Fruit fly (Drosophila melanogaster) whole organism, embryonic: ENCODE measurements around the gene Sgs5bis.

Experiments used
- Abd-B ChIP-seq: fragments of 200-800 bp; sonication (Bioruptor generic); optimal IDR thresholded peaks from 2 replicates; lab custom pipeline; 2018; ENCODE audit warnings: missing biosample characterization, mild to moderate bottlenecking, missing genetic modification characterization, moderate library complexity
- Aef1 ChIP-seq: fragments of 200-800 bp; sonication (Bioruptor generic); IDR thresholded peaks from 3 replicates; pipeline ENCODE4 v1.3.6; 2022; ENCODE audit warnings: missing biosample characterization, missing genetic modification characterization
- Blimp-1 ChIP-seq: fragments of 200-800 bp; sonication (Bioruptor generic); optimal IDR thresholded peaks from 3 replicates; lab custom pipeline; 2018; ENCODE audit warnings: missing biosample characterization, missing genetic modification characterization, mild to moderate bottlenecking, moderate library complexity, missing genetic modification reagents
- CG10209 ChIP-seq: fragments of 200-800 bp; sonication (Bioruptor generic); optimal IDR thresholded peaks from 3 replicates; lab custom pipeline; 2017; ENCODE audit warnings: missing biosample characterization, mild to moderate bottlenecking, missing genetic modification characterization, missing genetic modification reagents
- CG10366 ChIP-seq: fragments of 200-800 bp; sonication (Bioruptor generic); IDR thresholded peaks from 2 replicates; pipeline ENCODE4 v1.3.6; 2022; ENCODE audit warnings: missing biosample characterization, missing genetic modification characterization
- CG10565 ChIP-seq: fragments of 200-800 bp; sonication (Bioruptor generic); optimal IDR thresholded peaks from 3 replicates; lab custom pipeline; 2016; ENCODE audit warnings: missing biosample characterization, mild to moderate bottlenecking, missing genetic modification characterization
- CG1233 ChIP-seq: fragments of 200-800 bp; sonication (Bioruptor generic); optimal IDR thresholded peaks from 4 replicates; lab custom pipeline; 2018; ENCODE audit warnings: missing biosample characterization, mild to moderate bottlenecking, missing genetic modification characterization
- CG14050 ChIP-seq: fragments of 200-800 bp; sonication (Bioruptor generic); IDR thresholded peaks from 3 replicates; pipeline ENCODE4 v1.3.6; 2022; ENCODE audit warnings: missing biosample characterization, missing genetic modification characterization
- CG14860 ChIP-seq: fragments of 200-800 bp; sonication (Bioruptor generic); IDR thresholded peaks from 3 replicates; pipeline ENCODE4 v1.3.6; 2022; ENCODE audit warnings: missing biosample characterization, missing genetic modification characterization; ENCODE audit not compliant: partially characterized antibody
- CG15514 ChIP-seq: fragments of 200-800 bp; sonication (Bioruptor generic); optimal IDR thresholded peaks from 3 replicates; lab custom pipeline; 2017; ENCODE audit warnings: missing biosample characterization, missing genetic modification characterization, mild to moderate bottlenecking, moderate library complexity, missing genetic modification reagents
- CG17359 ChIP-seq: fragments of 200-800 bp; sonication (Bioruptor generic); optimal IDR thresholded peaks from 3 replicates; lab custom pipeline; 2018; ENCODE audit warnings: missing biosample characterization, mild to moderate bottlenecking, missing genetic modification characterization, moderate library complexity
- CG17829 ChIP-seq: fragments of 200-800 bp; optimal IDR thresholded peaks from 2 replicates; lab custom pipeline; 2019; ENCODE audit warnings: missing biosample characterization, mild to moderate bottlenecking, missing genetic modification characterization, moderate library complexity
- CG31388 ChIP-seq: fragments of 200-800 bp; sonication (Bioruptor generic); optimal IDR thresholded peaks from 2 replicates; lab custom pipeline; 2016; ENCODE audit warnings: missing biosample characterization, missing genetic modification characterization
- CG34376 ChIP-seq: fragments of 200-800 bp; sonication (Bioruptor generic); optimal IDR thresholded peaks from 2 replicates; lab custom pipeline; 2018; ENCODE audit warnings: missing biosample characterization, mild to moderate bottlenecking, missing genetic modification characterization
- CG4360 ChIP-seq: fragments of 200-800 bp; sonication (Bioruptor generic); IDR thresholded peaks from 2 replicates; pipeline ENCODE4 v1.3.6; 2022; ENCODE audit warnings: missing biosample characterization, missing genetic modification characterization
- CG6813 ChIP-seq: fragments of 200-800 bp; sonication (Bioruptor generic); optimal IDR thresholded peaks from 2 replicates; lab custom pipeline; 2017; ENCODE audit warnings: missing biosample characterization, missing genetic modification characterization, mild to moderate bottlenecking, moderate library complexity, missing genetic modification reagents
- CG7928 ChIP-seq: fragments of 200-800 bp; sonication (Bioruptor generic); optimal IDR thresholded peaks from 2 replicates; lab custom pipeline; 2017; ENCODE audit warnings: missing biosample characterization, mild to moderate bottlenecking, missing genetic modification characterization
- CG7987 ChIP-seq: fragments of 200-800 bp; sonication (Bioruptor generic); optimal IDR thresholded peaks from 2 replicates; lab custom pipeline; 2018; ENCODE audit warnings: missing biosample characterization, mild to moderate bottlenecking, missing genetic modification characterization, moderate library complexity
- CG9437 ChIP-seq: fragments of 200-800 bp; sonication (Bioruptor generic); optimal IDR thresholded peaks from 2 replicates; lab custom pipeline; 2018; ENCODE audit warnings: missing biosample characterization, mild to moderate bottlenecking, missing genetic modification characterization
- CG9609 ChIP-seq: fragments of 200-800 bp; sonication (Bioruptor generic); optimal IDR thresholded peaks from 3 replicates; lab custom pipeline; 2016; ENCODE audit warnings: missing biosample characterization, missing genetic modification characterization
- CG9797 ChIP-seq: fragments of 200-800 bp; sonication (Bioruptor generic); optimal IDR thresholded peaks from 3 replicates; lab custom pipeline; 2018; ENCODE audit warnings: missing biosample characterization, mild to moderate bottlenecking, missing genetic modification characterization
- CG9932 ChIP-seq: fragments of 200-800 bp; sonication (Bioruptor generic); IDR thresholded peaks from 2 replicates; pipeline ENCODE4 v1.3.6; 2022; ENCODE audit warnings: missing biosample characterization, missing genetic modification characterization
- CHES-1-like ChIP-seq: fragments of 200-800 bp; sonication (Bioruptor generic); optimal IDR thresholded peaks from 2 replicates; lab custom pipeline; 2016; ENCODE audit warnings: missing biosample characterization, missing genetic modification characterization
- Chrac-16 ChIP-seq: fragments of 200-800 bp; sonication (Bioruptor generic); optimal IDR thresholded peaks from 3 replicates; lab custom pipeline; 2016; ENCODE audit warnings: missing biosample characterization, missing genetic modification characterization
- CkIIα-i1 ChIP-seq: fragments of 200-800 bp; sonication (Bioruptor generic); IDR thresholded peaks from 2 replicates; pipeline ENCODE4 v1.3.6; 2022; ENCODE audit warnings: missing biosample characterization, missing genetic modification characterization
- D ChIP-seq, 2 experiments: fragments of 200-800 bp in 1 of 2; fragments of >200 bp in 1 of 2; sonication (Bioruptor generic) in 1 of 2; optimal IDR thresholded peaks; 2 replicates in 1 of 2; 3 replicates in 1 of 2; lab custom pipeline; 2017; ENCODE audit warnings: mild to moderate bottlenecking in 1 of 2, missing biosample characterization in 1 of 2, missing genetic modification characterization in 1 of 2, missing genetic modification reagents in 1 of 2
- D19A ChIP-seq: fragments of 200-800 bp; optimal IDR thresholded peaks from 3 replicates; lab custom pipeline; 2019; ENCODE audit warnings: missing biosample characterization, mild to moderate bottlenecking, missing genetic modification characterization, moderate library complexity
- D19B ChIP-seq: fragments of 200-800 bp; sonication (Bioruptor generic); optimal IDR thresholded peaks from 2 replicates; lab custom pipeline; 2017; ENCODE audit warnings: missing biosample characterization, mild to moderate bottlenecking, missing genetic modification characterization
- Gug ChIP-seq: fragments of 200-800 bp; sonication (Bioruptor generic); IDR thresholded peaks from 4 replicates; pipeline ENCODE4 v1.3.6; 2022; ENCODE audit warnings: missing biosample characterization, missing genetic modification characterization
- HLHmδ ChIP-seq: fragments of 200-800 bp; sonication (Bioruptor generic); optimal IDR thresholded peaks from 2 replicates; lab custom pipeline; 2018; ENCODE audit warnings: missing biosample characterization, mild to moderate bottlenecking, missing genetic modification characterization, moderate library complexity
- Hsf ChIP-seq: fragments of 200-800 bp; sonication (Bioruptor generic); optimal IDR thresholded peaks from 3 replicates; lab custom pipeline; 2016; ENCODE audit warnings: missing biosample characterization, missing genetic modification characterization
- Mad ChIP-seq: fragments of 200-800 bp; sonication (Bioruptor generic); optimal IDR thresholded peaks from 2 replicates; lab custom pipeline; 2016; ENCODE audit warnings: missing biosample characterization, missing genetic modification characterization
- Ravus ChIP-seq: fragments of 200-800 bp; sonication (Bioruptor generic); IDR thresholded peaks from 2 replicates; pipeline ENCODE4 v1.3.6; 2022; ENCODE audit warnings: missing biosample characterization, missing genetic modification characterization
- Rx ChIP-seq: fragments of 200-800 bp; sonication (Bioruptor generic); IDR thresholded peaks from 2 replicates; pipeline ENCODE4 v1.3.6; 2022; ENCODE audit warnings: missing biosample characterization, missing genetic modification characterization
- Sox100B ChIP-seq: fragments of 200-800 bp; sonication (Bioruptor generic); optimal IDR thresholded peaks from 3 replicates; lab custom pipeline; 2018; ENCODE audit warnings: missing biosample characterization, mild to moderate bottlenecking, missing genetic modification characterization
- Stat92E ChIP-seq, 3 experiments: fragments of >200 bp in 2 of 3; fragments of 200-800 bp in 1 of 3; sonication (Bioruptor generic) in 1 of 3; optimal IDR thresholded peaks; 2 replicates each; lab custom pipeline; 2017 to 2019; ENCODE audit warnings: missing biosample characterization in 3 of 3, missing genetic modification characterization in 3 of 3, mild to moderate bottlenecking in 1 of 3, moderate library complexity in 1 of 3
- Xbp1 ChIP-seq: fragments of 200-800 bp; sonication (Bioruptor generic); optimal IDR thresholded peaks from 3 replicates; lab custom pipeline; 2016; ENCODE audit warnings: missing biosample characterization, mild to moderate bottlenecking, missing genetic modification characterization
- cad ChIP-seq: fragments of >200 bp; optimal IDR thresholded peaks from 2 replicates; lab custom pipeline; 2017; ENCODE audit warnings: missing biosample characterization, missing genetic modification characterization
- corto ChIP-seq: fragments of 200-800 bp; sonication (Bioruptor generic); optimal IDR thresholded peaks from 2 replicates; lab custom pipeline; 2016; ENCODE audit warnings: missing biosample characterization, mild to moderate bottlenecking, missing genetic modification characterization, moderate library complexity
- dmrt11E ChIP-seq: fragments of 200-800 bp; sonication (Bioruptor generic); optimal IDR thresholded peaks from 3 replicates; lab custom pipeline; 2018; ENCODE audit warnings: missing biosample characterization, mild to moderate bottlenecking, missing genetic modification characterization, moderate library complexity
- ewg ChIP-seq: fragments of 200-800 bp; sonication (Bioruptor generic); optimal IDR thresholded peaks from 3 replicates; lab custom pipeline; 2017; ENCODE audit warnings: mild to moderate bottlenecking, missing biosample characterization, missing genetic modification reagents, missing genetic modification characterization
- fd102C ChIP-seq: fragments of 200-800 bp; sonication (Bioruptor generic); optimal IDR thresholded peaks from 2 replicates; lab custom pipeline; 2018; ENCODE audit warnings: missing biosample characterization, mild to moderate bottlenecking, missing genetic modification characterization, moderate library complexity
- hb ChIP-seq: fragments of 200-800 bp; sonication (Bioruptor generic); IDR thresholded peaks from 3 replicates; pipeline ENCODE4 v1.3.6; 2022; ENCODE audit warnings: missing biosample characterization, missing genetic modification characterization; ENCODE audit not compliant: partially characterized antibody
- klu ChIP-seq: fragments of 200-800 bp; sonication (Bioruptor generic); IDR thresholded peaks from 2 replicates; pipeline ENCODE4 v1.3.6; 2022; ENCODE audit warnings: missing biosample characterization, missing genetic modification characterization
- lov ChIP-seq, 2 experiments: fragments of 200-800 bp in 1 of 2; fragments of >200 bp in 1 of 2; sonication (Bioruptor generic) in 1 of 2; IDR thresholded peaks in 1 of 2; optimal IDR thresholded peaks in 1 of 2; 2 replicates in 1 of 2; 3 replicates in 1 of 2; pipeline versions ENCODE4 v1.3.6 to Lab custom; 2017 to 2022; ENCODE audit warnings: missing biosample characterization in 1 of 2, missing genetic modification characterization in 1 of 2
- pros ChIP-seq: fragments of 200-800 bp; sonication (Bioruptor generic); optimal IDR thresholded peaks from 3 replicates; lab custom pipeline; 2019; ENCODE audit warnings: missing biosample characterization, mild to moderate bottlenecking, missing genetic modification characterization, moderate library complexity
- sr ChIP-seq: fragments of 200-800 bp; sonication (Bioruptor generic); IDR thresholded peaks from 3 replicates; pipeline ENCODE4 v1.3.6; 2022; ENCODE audit warnings: missing biosample characterization, missing genetic modification characterization
- vvl ChIP-seq: fragments of 200-800 bp; sonication (Bioruptor generic); IDR thresholded peaks from 2 replicates; pipeline ENCODE4 v1.3.6; 2022; ENCODE audit warnings: missing biosample characterization, missing genetic modification characterization
- zfh1 ChIP-seq: fragments of 200-800 bp; sonication (Bioruptor generic); IDR thresholded peaks from 3 replicates; pipeline ENCODE4 v1.3.6; 2022; ENCODE audit warnings: missing biosample characterization, missing genetic modification characterization

The Sgs5bis gene

DNA sequence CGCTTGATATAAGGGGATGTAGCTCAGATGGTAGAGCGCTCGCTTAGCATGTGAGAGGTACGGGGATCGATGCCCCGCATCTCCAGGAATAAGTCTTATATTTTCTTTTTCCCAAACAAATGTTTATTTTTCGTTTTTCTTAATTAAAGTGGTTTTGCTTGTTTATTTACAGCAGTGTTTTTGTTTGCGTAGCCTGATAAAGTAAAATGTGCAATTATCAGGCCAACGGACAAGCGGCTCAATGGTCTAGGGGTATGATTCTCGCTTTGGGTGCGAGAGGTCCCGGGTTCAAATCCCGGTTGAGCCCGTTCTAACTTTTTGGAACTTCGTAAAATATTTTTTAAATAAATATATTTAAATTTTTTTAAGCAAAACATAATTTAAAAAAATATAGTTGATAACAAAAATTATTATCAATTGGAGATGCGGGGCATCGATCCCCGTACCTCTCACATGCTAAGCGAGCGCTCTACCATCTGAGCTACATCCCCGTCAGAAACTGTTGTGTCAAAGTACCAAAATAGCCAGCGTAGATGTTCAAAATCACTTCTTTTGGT, 25.6 kb downstream of the Sgs5bis start (continued):
- TF ChIP-seq hb (GFP tag; lab: Robert Waterston, UW) (peak; percentile 81; the same call in 2 of the 3 replicates), Stat92E (GFP tag; optimal IDR thresholded peaks at IDR 0.05; lab: Kevin White, UChicago) (peak in 1 of 3 experiments; percentile 57), HLHmδ (GFP tag; lab: Kevin White, UChicago) (no peak), ewg (GFP tag; lab: Kevin White, UChicago) (no peak), Xbp1 (GFP tag; lab: Kevin White, UChicago) (no peak), cad (GFP tag; lab: Kevin White, UChicago) (no peak), zfh1 (no peak), dmrt11E (tag; lab: Kevin White, UChicago) (no peak), CG4360 (GFP tag; lab: Robert Waterston, UW) (no peak), Gug (no peak), Blimp-1 (GFP tag; lab: Kevin White, UChicago) (no peak), Aef1 (GFP tag; lab: Robert Waterston, UW) (no peak), Sox100B (GFP tag; lab: Kevin White, UChicago) (no peak), CG14050 (GFP tag; lab: Robert Waterston, UW) (no peak), Chrac-16 (GFP tag; lab: Kevin White, UChicago) (no peak), D (optimal IDR thresholded peaks at IDR 0.05; lab: Kevin White, UChicago) (no peak), D (GFP tag; optimal IDR thresholded peaks at IDR 0.05; lab: Kevin White, UChicago) (peak; percentile 4), CG17359 (no peak), CG7987 (GFP tag; lab: Kevin White, UChicago) (no peak), vvl (peak; percentile 62; the same call in 1 of the 2 replicates), D19A (tag; lab: Kevin White, UChicago) (peak; percentile 47), CG1233 (GFP tag; lab: Kevin White, UChicago) (no peak), CkIIα-i1 (GFP tag; lab: Robert Waterston, UW) (no peak), CG14860 (GFP tag; lab: Robert Waterston, UW) (peak; percentile 89), CG10565 (GFP tag; lab: Kevin White, UChicago) (no peak), CG10209 (no peak), CG15514 (GFP tag; lab: Kevin White, UChicago) (no peak), klu (GFP tag; lab: Robert Waterston, UW) (no peak), CG9932 (no peak), CG31388 (no peak), pros (GFP tag; lab: Kevin White, UChicago) (no peak), CHES-1-like (GFP tag; lab: Kevin White, UChicago) (no peak), Rx (GFP tag; lab: Robert Waterston, UW) (no peak), lov (optimal IDR thresholded peaks at IDR 0.05; lab: Kevin White, UChicago) (no peak), lov (GFP tag; IDR thresholded peaks at IDR 0.05; lab: Robert Waterston, UW) (no peak), CG34376 (peak; percentile 33), CG10366 (no peak), CG7928 (no peak), Hsf (GFP tag; lab: Kevin White, UChicago) (no peak), D19B (no peak), CG9437 (GFP tag; lab: Kevin White, UChicago) (no peak), CG17829 (peak; percentile 56), corto (GFP tag; lab: Kevin White, UChicago) (no peak), CG9609 (GFP tag; lab: Kevin White, UChicago) (no peak), fd102C (GFP tag; lab: Kevin White, UChicago) (no peak), sr (GFP tag; lab: Robert Waterston, UW) (no peak), Ravus (GFP tag; lab: Robert Waterston, UW) (no peak), CG6813 (GFP tag; lab: Kevin White, UChicago) (no peak), Mad (no peak), CG9797 (GFP tag; lab: Kevin White, UChicago) (no peak), Abd-B (no peak)
